Fruit fly (Drosophila melanogaster): Measurements from ENCODE around the gene CG34250.

DNA sequence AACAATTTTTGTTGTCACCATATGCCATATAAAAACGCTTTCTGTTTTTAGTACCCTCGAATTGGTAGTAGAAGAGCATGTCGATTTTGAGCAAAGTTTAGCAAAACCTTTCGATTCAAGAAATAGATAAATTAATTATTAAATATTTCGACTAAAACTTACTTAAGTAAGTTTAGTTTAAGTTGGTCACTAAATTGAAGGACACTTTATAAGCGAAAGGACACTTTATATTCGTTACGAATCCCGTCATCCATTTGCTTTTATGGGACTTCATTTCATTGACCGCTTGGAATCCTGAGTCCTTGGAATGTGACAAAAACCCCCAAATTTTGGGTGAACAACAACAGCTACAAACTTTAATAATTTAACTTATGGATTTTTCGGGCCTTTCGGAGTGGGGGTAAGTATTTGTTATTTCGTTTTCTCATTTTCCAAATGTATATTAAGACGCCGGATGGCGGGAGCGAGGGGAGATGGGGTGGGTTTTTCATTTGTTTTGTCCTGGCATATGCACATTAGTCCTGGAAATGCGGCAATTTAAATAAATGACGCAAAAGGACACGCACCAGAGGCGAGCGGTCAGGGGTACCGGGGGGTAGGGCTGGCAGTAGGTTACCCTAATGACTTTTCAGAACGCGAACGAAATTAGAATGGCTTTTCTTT lies 17.0 kb upstream of the CG34250 start:
- TF ChIP-seq CG16779 (GFP tag; IDR thresholded peaks at IDR 0.05) = no peak
- no peak for TF ChIP-seq danr (GFP tag; IDR thresholded peaks at IDR 0.05)
